Worm (Caenorhabditis elegans) whole organism, late embryonic: Measurements from ENCODE around the gene F57E7.4.
"Not testable (repeated sequence)": the region's sequence is repeated elsewhere in the genome, so short reads cannot be mapped to it uniquely, and the experiment has no call there.

ENCODE experiments used
- C08G9.2 ChIP-seq: sonication (generic microtip); optimal IDR thresholded peaks from 2 replicates; lab custom pipeline; 2016; ENCODE audit warnings: mild to moderate bottlenecking, missing genetic modification characterization, moderate library complexity, missing compliant biosample characterization
- C38D4.7 ChIP-seq: fragments of 200-800 bp; sonication (Bioruptor generic); optimal IDR thresholded peaks from 2 replicates; lab custom pipeline; 2018; ENCODE audit warnings: mild to moderate bottlenecking, missing genetic modification characterization, moderate library complexity, missing compliant biosample characterization
- K02D7.2 ChIP-seq: sonication (generic microtip); optimal IDR thresholded peaks from 2 replicates; lab custom pipeline; 2017; ENCODE audit warnings: mild to moderate bottlenecking, missing genetic modification characterization, missing compliant biosample characterization
- K09A11.1 ChIP-seq: sonication (generic microtip); optimal IDR thresholded peaks from 2 replicates; lab custom pipeline; 2017; ENCODE audit warnings: antibody characterized with exemption, mild to moderate bottlenecking, missing genetic modification characterization, missing compliant biosample characterization; ENCODE audit not compliant: insufficient read depth
- T23F11.4 ChIP-seq: fragments of 200-800 bp; sonication (Bioruptor generic); optimal IDR thresholded peaks from 2 replicates; lab custom pipeline; 2018; ENCODE audit warnings: mild to moderate bottlenecking, missing genetic modification characterization, missing compliant biosample characterization
- Y22D7AL.16 ChIP-seq: sonication (generic microtip); optimal IDR thresholded peaks from 2 replicates; lab custom pipeline; 2016; ENCODE audit warnings: missing genetic modification characterization, missing compliant biosample characterization
- ahr-1 ChIP-seq: sonication (generic microtip); optimal IDR thresholded peaks from 2 replicates; lab custom pipeline; 2016; ENCODE audit warnings: missing genetic modification characterization, missing compliant biosample characterization
- ama-1 ChIP-seq: fragments of 150-350 bp; optimal IDR thresholded peaks from 2 replicates; lab custom pipeline; 2014
- ceh-18 ChIP-seq: sonication (generic microtip); optimal IDR thresholded peaks from 2 replicates; lab custom pipeline; 2016; ENCODE audit warnings: missing genetic modification characterization, missing compliant biosample characterization
- ceh-19 ChIP-seq: fragments of 200-800 bp; sonication (Bioruptor generic); optimal IDR thresholded peaks from 2 replicates; lab custom pipeline; 2018; ENCODE audit warnings: mild to moderate bottlenecking, missing genetic modification characterization, missing compliant biosample characterization
- ceh-2 ChIP-seq: sonication (generic microtip); optimal IDR thresholded peaks from 2 replicates; lab custom pipeline; 2016; ENCODE audit warnings: missing genotype, missing genetic modification characterization, missing compliant biosample characterization
- ceh-24 ChIP-seq: sonication (generic microtip); optimal IDR thresholded peaks from 2 replicates; lab custom pipeline; 2016; ENCODE audit warnings: mild to moderate bottlenecking, missing genetic modification characterization, missing compliant biosample characterization
- ceh-30 ChIP-seq: fragments of 150-350 bp; optimal IDR thresholded peaks from 2 replicates; lab custom pipeline; 2014; ENCODE audit warnings: missing biosample characterization, missing genetic modification characterization
- ceh-34 ChIP-seq: sonication (generic microtip); optimal IDR thresholded peaks from 2 replicates; lab custom pipeline; 2016; ENCODE audit warnings: mild to moderate bottlenecking, missing genetic modification characterization, missing compliant biosample characterization
- ceh-45 ChIP-seq: fragments of 200-800 bp; sonication (Bioruptor generic); IDR thresholded peaks from 2 replicates; pipeline ENCODE4 v1.3.6; 2022; ENCODE audit warnings: missing genetic modification reagents, missing genetic modification characterization, missing compliant biosample characterization
- ceh-6 ChIP-seq: fragments of 200-800 bp; sonication (Bioruptor generic); optimal IDR thresholded peaks from 2 replicates; lab custom pipeline; 2018; ENCODE audit warnings: mild to moderate bottlenecking, missing genetic modification characterization, missing compliant biosample characterization
- che-1 ChIP-seq: sonication (generic microtip); optimal IDR thresholded peaks from 2 replicates; lab custom pipeline; 2016; ENCODE audit warnings: mild to moderate bottlenecking, missing genetic modification characterization, missing compliant biosample characterization
- elt-2 ChIP-seq: sonication (generic microtip); optimal IDR thresholded peaks from 2 replicates; lab custom pipeline; 2016; ENCODE audit warnings: missing genetic modification reagents, missing genetic modification characterization, missing compliant biosample characterization
- elt-4 ChIP-seq: sonication (generic microtip); optimal IDR thresholded peaks from 2 replicates; lab custom pipeline; 2016; ENCODE audit warnings: missing genetic modification characterization, missing compliant biosample characterization
- eyg-1 ChIP-seq: sonication (generic microtip); optimal IDR thresholded peaks from 2 replicates; lab custom pipeline; 2016; ENCODE audit warnings: missing genotype, missing genetic modification characterization, missing compliant biosample characterization
- fkh-10 ChIP-seq: fragments of 150-350 bp; optimal IDR thresholded peaks from 2 replicates; lab custom pipeline; 2014; ENCODE audit warnings: missing biosample characterization, missing genetic modification reagents, missing genetic modification characterization
- fkh-6 ChIP-seq: sonication (generic microtip); optimal IDR thresholded peaks from 2 replicates; lab custom pipeline; 2016; ENCODE audit warnings: missing genetic modification characterization, missing compliant biosample characterization
- hlh-13 ChIP-seq: fragments of 200-800 bp; sonication (Bioruptor generic); optimal IDR thresholded peaks from 2 replicates; lab custom pipeline; 2018; ENCODE audit warnings: mild to moderate bottlenecking, missing genetic modification characterization, missing compliant biosample characterization
- hlh-15 ChIP-seq: sonication (generic microtip); optimal IDR thresholded peaks from 2 replicates; lab custom pipeline; 2016; ENCODE audit warnings: missing genetic modification characterization, missing compliant biosample characterization
- hlh-8 ChIP-seq: sonication (generic microtip); optimal IDR thresholded peaks from 2 replicates; lab custom pipeline; 2016; ENCODE audit warnings: missing genotype, missing genetic modification characterization, missing compliant biosample characterization
- lin-11 ChIP-seq: fragments of 200-800 bp; sonication (Bioruptor generic); optimal IDR thresholded peaks from 2 replicates; lab custom pipeline; 2018; ENCODE audit warnings: mild to moderate bottlenecking, missing genetic modification characterization, missing compliant biosample characterization
- madf-2 ChIP-seq: sonication (generic microtip); optimal IDR thresholded peaks from 2 replicates; lab custom pipeline; 2017; ENCODE audit warnings: missing genetic modification characterization, missing compliant biosample characterization
- nhr-232 ChIP-seq: sonication (generic microtip); optimal IDR thresholded peaks from 2 replicates; lab custom pipeline; 2016; ENCODE audit warnings: missing genetic modification characterization, missing compliant biosample characterization
- pag-3 ChIP-seq: sonication (generic microtip); optimal IDR thresholded peaks from 2 replicates; lab custom pipeline; 2016; ENCODE audit warnings: missing compliant biosample characterization, missing genetic modification characterization, borderline replicate concordance
- pha-4 ChIP-seq: fragments of 150-350 bp; optimal IDR thresholded peaks from 2 replicates; lab custom pipeline; 2018; ENCODE audit warnings: missing biosample characterization, missing genetic modification reagents, missing genetic modification characterization
- pqm-1 ChIP-seq: sonication (generic microtip); optimal IDR thresholded peaks from 2 replicates; lab custom pipeline; 2016; ENCODE audit warnings: missing genetic modification characterization, missing compliant biosample characterization
- sdc-2 ChIP-seq: sonication (generic microtip); optimal IDR thresholded peaks from 2 replicates; lab custom pipeline; 2016; ENCODE audit warnings: missing genotype, missing genetic modification characterization, missing compliant biosample characterization
- sox-4 ChIP-seq: sonication (generic microtip); optimal IDR thresholded peaks from 2 replicates; lab custom pipeline; 2017; ENCODE audit warnings: mild to moderate bottlenecking, missing genetic modification characterization, inconsistent platforms, missing compliant biosample characterization
- tbx-7 ChIP-seq: sonication (generic microtip); optimal IDR thresholded peaks from 2 replicates; lab custom pipeline; 2016; ENCODE audit warnings: missing genotype, missing genetic modification characterization, missing compliant biosample characterization
- ttx-3 ChIP-seq: sonication (generic microtip); optimal IDR thresholded peaks from 2 replicates; lab custom pipeline; 2016; ENCODE audit warnings: missing genetic modification reagents, missing genetic modification characterization, missing compliant biosample characterization
- unc-3 ChIP-seq, 2 experiments: fragments of 200-800 bp in 1 of 2; sonication (Bioruptor generic) in 1 of 2; sonication (generic microtip) in 1 of 2; conservative IDR thresholded peaks in 1 of 2; optimal IDR thresholded peaks in 1 of 2; 2 replicates each; pipeline versions ENCODE4 v1.3.6 to Lab custom; 2016 to 2022; ENCODE audit warnings: missing compliant biosample characterization in 2 of 2, missing genetic modification characterization in 2 of 2, missing genetic modification reagents in 1 of 2
- unc-42 ChIP-seq: sonication (generic microtip); optimal IDR thresholded peaks from 2 replicates; lab custom pipeline; 2016; ENCODE audit warnings: missing genotype, missing genetic modification characterization, missing compliant biosample characterization
- unc-86 ChIP-seq: sonication (generic microtip); optimal IDR thresholded peaks from 2 replicates; lab custom pipeline; 2016; ENCODE audit warnings: missing genetic modification characterization, missing compliant biosample characterization
- ztf-16 ChIP-seq: sonication (generic microtip); optimal IDR thresholded peaks from 2 replicates; lab custom pipeline; 2017; ENCODE audit warnings: missing genetic modification characterization, missing compliant biosample characterization

Gene F57E7.4

ce11 chrV:16515140-16515539 is 34.3 kb upstream of the F57E7.4 start, which contains the start of gene F36D3.5:
Gene F36D3.5, minus strand, starts transcription at chrV:16515240.
- TF ChIP-seq hlh-8, hlh-15, madf-2 (tag; lab: Kevin White, UChicago): not testable (repeated sequence)

DNA sequence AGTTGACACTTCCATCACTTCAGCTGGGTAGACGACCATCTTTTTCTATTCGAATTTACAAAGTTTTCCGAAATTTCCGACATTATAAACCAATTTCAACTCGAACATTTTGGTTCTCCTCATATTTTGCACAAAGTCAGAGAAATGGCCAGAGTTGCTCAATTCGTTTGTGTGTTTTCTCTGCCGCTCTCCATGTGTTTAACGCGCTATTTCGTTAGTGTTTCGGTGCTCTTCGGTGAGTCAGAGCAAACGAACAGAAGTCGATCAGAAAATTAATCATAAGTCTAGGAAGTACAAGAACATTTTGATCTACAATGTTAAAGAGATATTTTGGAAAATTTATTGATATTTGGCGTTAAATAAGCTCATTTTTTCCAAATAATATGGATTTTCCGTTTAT is 27.8 kb upstream of the F57E7.4 start, which contains the start of gene srr-3:
Gene srr-3, minus strand, starts transcription at position 101 of the 400 bp plus-strand sequence.
- TF ChIP-seq C38D4.7: no peak
- no peak for TF ChIP-seq pag-3 (tag; lab: Kevin White, UChicago)
- TF ChIP-seq ceh-24 (tag; lab: Kevin White, UChicago): no peak
- TF ChIP-seq tbx-7 (tag; lab: Kevin White, UChicago): no peak
- no peak for TF ChIP-seq fkh-10 (GFP tag; lab: Kevin White, UChicago)
- no peak for TF ChIP-seq sdc-2
- no peak for TF ChIP-seq ztf-16 (tag; lab: Kevin White, UChicago)

DNA sequence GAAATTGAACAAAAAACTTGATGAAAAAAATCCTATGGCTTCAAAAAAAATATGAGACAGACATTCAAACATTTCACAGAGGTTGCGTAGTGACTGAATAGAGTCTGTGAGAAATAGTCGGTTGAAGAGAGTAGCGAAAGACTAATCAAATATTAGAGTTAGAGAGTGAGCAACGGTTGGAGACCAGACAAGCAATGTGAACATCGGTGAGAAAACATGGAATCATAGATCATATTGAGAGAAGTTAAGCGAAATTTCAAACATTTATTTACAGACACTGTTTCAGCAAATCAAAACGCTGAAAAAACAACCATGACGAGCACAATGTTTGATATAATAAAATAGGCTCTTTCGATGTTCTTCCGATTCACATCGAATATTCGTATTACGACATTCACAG is 25.8 kb upstream of the F57E7.4 start:
- TF ChIP-seq C08G9.2 (tag; lab: Kevin White, UChicago) (no peak), unc-86 (tag; lab: Kevin White, UChicago) (no peak), ceh-2 (tag; lab: Kevin White, UChicago) (no peak), ceh-19 (GFP tag; lab: Kevin White, UChicago) (no peak), ahr-1 (tag; lab: Kevin White, UChicago) (no peak), T23F11.4 (GFP tag; lab: Kevin White, UChicago) (no peak), hlh-15 (tag; lab: Kevin White, UChicago) (no peak), ceh-30 (tag; lab: Kevin White, UChicago) (no peak), eyg-1 (tag; lab: Kevin White, UChicago) (no peak), lin-11 (tag; lab: Kevin White, UChicago) (no peak), K02D7.2 (tag; lab: Kevin White, UChicago) (no peak), unc-42 (no peak)
- TF ChIP-seq, all 69 proteins: peak for 0

DNA sequence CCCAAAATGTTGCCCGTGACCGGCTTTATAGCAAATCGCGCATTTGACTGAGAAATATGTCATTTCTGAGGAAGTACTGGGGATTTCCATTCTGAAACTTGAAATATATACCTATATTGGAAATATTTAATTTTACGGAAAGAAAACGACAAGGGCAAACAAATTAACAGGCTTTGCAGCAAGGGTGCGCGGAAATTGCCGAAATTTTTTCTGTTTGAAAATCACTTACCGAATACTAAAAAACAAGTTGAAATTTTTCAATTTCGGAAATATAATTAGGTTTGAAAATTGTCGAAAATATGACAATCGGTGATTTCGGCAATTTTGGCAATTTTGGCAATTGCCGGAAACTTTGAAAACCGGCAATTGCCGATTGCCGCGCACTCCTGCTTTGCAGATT is 25.0 kb upstream of the F57E7.4 start, which contains the start of gene nhr-54:
Gene nhr-54, minus strand, starts transcription at position 101 of the 400 bp plus-strand sequence.
- TF ChIP-seq ttx-3: no peak
- no peak for TF ChIP-seq pag-3 (tag; lab: Kevin White, UChicago)
- no peak for TF ChIP-seq unc-86 (tag; lab: Kevin White, UChicago)
- TF ChIP-seq ahr-1 (tag; lab: Kevin White, UChicago): no peak
- no peak for TF ChIP-seq elt-4
- TF ChIP-seq Y22D7AL.16: no peak
- no peak for TF ChIP-seq nhr-232
- TF ChIP-seq ceh-45: no peak
- TF ChIP-seq lin-11 (tag; lab: Kevin White, UChicago): no peak
- no peak for TF ChIP-seq C08G9.2 (tag; lab: Kevin White, UChicago)
- TF ChIP-seq elt-2 (tag; lab: Kevin White, UChicago): no peak
- TF ChIP-seq, all 69 proteins: peak for 0

DNA sequence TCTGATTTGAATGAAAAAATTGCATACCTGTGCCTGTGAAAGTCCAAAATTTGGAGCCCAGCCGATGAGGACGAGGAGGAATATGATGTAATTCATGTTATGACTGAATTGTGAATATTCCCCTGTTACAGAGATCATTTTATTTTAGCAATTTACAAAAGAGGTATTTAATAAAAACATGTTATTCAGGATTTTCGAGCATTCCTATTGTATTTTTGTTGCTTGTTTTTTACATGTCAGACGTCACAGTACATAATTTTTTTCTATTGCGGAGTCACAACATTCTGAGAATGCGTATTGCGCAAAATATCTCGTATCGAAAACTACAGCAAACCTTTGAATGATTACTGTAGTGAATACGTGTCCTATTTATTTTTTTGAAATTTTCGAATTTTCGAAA is 22.3 kb upstream of the F57E7.4 start, which contains the start of gene F36D3.14:
Gene F36D3.14, minus strand, starts transcription at position 101 of the 400 bp plus-strand sequence.
- no peak for TF ChIP-seq ceh-6 (GFP tag; lab: Kevin White, UChicago)
- no peak for TF ChIP-seq elt-2 (tag; lab: Kevin White, UChicago)
- TF ChIP-seq ceh-18 (tag; lab: Kevin White, UChicago): no peak
- TF ChIP-seq pqm-1 (tag; lab: Kevin White, UChicago): no peak
- no peak for TF ChIP-seq che-1 (tag; lab: Kevin White, UChicago)
- TF ChIP-seq madf-2 (tag; lab: Kevin White, UChicago): no peak
- TF ChIP-seq eyg-1 (tag; lab: Kevin White, UChicago): no peak
- no peak for TF ChIP-seq unc-3 (GFP tag; conservative IDR thresholded peaks at IDR 0.05; lab: Robert Waterston, UW)
- no peak for TF ChIP-seq unc-3 (tag; optimal IDR thresholded peaks at IDR 0.05; lab: Kevin White, UChicago)
- no peak for TF ChIP-seq ceh-34 (tag; lab: Kevin White, UChicago)
- no peak for TF ChIP-seq fkh-6 (tag; lab: Kevin White, UChicago)
- no peak for TF ChIP-seq sox-4 (tag; lab: Kevin White, UChicago)
- no peak for TF ChIP-seq pha-4 (tag; lab: Kevin White, UChicago)
- TF ChIP-seq unc-42: no peak
- no peak for TF ChIP-seq tbx-7 (tag; lab: Kevin White, UChicago)
- TF ChIP-seq K09A11.1 (tag; lab: Kevin White, UChicago): no peak
- no peak for TF ChIP-seq hlh-13 (GFP tag; lab: Kevin White, UChicago)
- TF ChIP-seq ama-1 (lab: Kevin White, UChicago): no peak
